Fruit fly (Drosophila melanogaster) Kc167 (cell line): Measurements from ENCODE around the gene CG6885.

Source experiments
- Myc ChIP-seq: fragments of >200 bp; optimal IDR thresholded peaks from 2 replicates; lab custom pipeline; 2017; ENCODE audit warnings: missing external identifiers
- Sin3A ChIP-seq: fragments of >200 bp; optimal IDR thresholded peaks from 2 replicates; lab custom pipeline; 2018; ENCODE audit warnings: missing external identifiers
- h ChIP-seq: fragments of >200 bp; optimal IDR thresholded peaks from 3 replicates; lab custom pipeline; 2018; ENCODE audit warnings: missing external identifiers
- insv ChIP-seq: fragments of >200 bp; optimal IDR thresholded peaks from 3 replicates; lab custom pipeline; 2018; ENCODE audit warnings: missing external identifiers
- psq ChIP-seq: fragments of >200 bp; optimal IDR thresholded peaks from 2 replicates; lab custom pipeline; 2017; ENCODE audit warnings: missing external identifiers
- ttk ChIP-seq: sonication (Bioruptor generic); optimal IDR thresholded peaks from 2 replicates; lab custom pipeline; 2017; ENCODE audit warnings: missing external identifiers

CG6885 gene

DNA sequence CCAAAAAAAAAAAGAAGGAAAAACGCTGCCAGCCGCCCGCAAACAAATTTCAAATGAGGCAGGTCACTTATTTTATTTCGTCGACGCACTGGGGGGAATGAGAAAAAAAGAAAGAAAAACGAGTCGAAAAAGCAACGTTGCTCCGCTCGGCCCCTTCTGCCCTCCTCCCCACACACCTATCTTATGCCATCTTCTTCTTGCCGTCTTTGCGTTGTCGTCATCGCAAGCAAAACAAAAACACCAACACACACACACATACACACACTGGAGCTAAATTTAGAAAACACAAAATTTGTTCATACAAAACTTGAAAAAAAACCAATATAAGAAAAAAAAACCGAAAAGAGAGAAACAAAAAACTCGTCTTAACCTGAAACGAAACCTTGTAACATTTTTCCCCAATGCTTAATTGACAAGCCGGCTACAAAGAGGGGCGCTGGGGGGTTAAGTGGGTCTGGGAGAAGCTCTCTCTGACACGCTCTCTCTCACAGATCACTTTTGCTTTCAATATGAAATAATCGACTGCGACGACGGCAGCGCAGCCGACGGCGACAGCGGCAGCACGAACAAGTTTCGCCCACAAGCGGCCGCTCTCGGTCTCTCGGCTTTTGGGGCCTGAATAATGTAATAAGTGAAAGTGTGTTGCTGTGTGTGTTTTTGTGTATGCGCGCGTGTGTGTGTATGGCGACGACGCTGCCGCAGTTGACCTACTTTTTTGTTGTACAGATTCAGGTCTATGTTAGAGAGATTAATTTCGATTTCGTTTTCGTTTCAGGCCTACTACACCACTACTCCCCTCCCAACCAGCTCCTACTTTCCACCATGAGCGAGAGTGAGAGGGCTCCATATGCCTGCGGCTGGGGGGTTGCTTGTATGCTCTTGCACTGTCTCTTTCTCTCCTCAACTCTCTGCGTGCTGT is 27.1 kb downstream of the CG6885 start:
- no peak for TF ChIP-seq insv (lab: Kevin White, UChicago)
- TF ChIP-seq ttk (lab: Kevin White, UChicago) = no peak
- no peak for TF ChIP-seq h (lab: Kevin White, UChicago)
- TF ChIP-seq Sin3A (lab: Kevin White, UChicago) = no peak
- TF ChIP-seq psq (lab: Kevin White, UChicago) = no peak
- TF ChIP-seq Myc = no peak

DNA sequence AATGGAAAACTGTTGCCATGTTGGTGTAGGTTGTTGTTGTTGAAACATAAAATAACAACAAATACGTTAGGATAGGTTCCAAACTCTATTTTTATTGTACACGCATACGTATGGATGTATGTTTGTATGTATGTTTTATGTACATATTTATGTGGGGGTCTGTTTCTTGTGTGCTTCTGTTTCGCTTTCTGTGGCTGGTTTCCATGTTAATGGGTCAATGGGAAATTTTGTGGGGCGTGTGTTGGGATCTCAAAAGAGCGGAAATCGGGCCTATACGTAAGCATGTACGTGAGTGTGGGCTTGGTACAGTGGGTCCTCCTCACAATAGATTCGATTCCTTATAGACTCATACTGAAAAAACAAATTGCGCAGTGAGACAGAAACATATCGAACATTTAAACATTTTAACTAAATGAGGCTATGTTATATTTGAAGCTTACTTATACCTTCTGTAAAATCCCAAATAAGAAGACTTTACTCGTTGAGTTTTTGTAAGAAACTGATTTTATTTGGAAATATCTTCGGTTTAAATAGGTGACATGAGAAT is 27.8 kb downstream of the CG6885 start:
- TF ChIP-seq psq (lab: Kevin White, UChicago) = no peak
- TF ChIP-seq Sin3A (lab: Kevin White, UChicago) = no peak
- no peak for TF ChIP-seq ttk (lab: Kevin White, UChicago)
- no peak for TF ChIP-seq Myc
- TF ChIP-seq h (lab: Kevin White, UChicago) = no peak
- no peak for TF ChIP-seq insv (lab: Kevin White, UChicago)

- TF ChIP-seq psq (lab: Kevin White, UChicago) (no peak), Myc (no peak), Sin3A (lab: Kevin White, UChicago) (no peak), ttk (lab: Kevin White, UChicago) (no peak), h (lab: Kevin White, UChicago) (no peak), insv (lab: Kevin White, UChicago) (no peak)
Observed at dm6 chr3L:18781653-18782629, 37.7 kb downstream of the CG6885 start.

DNA sequence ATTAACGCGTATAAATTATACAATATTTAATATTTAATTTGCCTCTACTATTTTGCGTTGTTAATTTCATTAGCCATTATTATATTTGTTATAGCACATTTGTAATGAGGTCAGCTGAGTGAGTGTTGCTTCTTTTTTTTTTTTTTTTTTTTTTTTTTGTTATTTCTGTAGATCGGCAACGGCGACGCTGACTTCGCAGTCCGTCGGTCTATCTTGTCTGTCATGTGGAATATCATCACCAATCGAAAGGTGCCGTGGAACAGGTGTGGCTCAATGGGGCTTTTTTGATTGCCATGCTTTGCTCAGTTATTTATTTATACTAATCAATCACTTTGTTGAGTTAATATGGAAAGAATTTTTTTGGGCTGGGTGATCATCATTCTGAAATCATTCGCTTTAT is 38.4 kb downstream of the CG6885 start:
- TF ChIP-seq insv (lab: Kevin White, UChicago) = no peak
- TF ChIP-seq psq (lab: Kevin White, UChicago) = no peak
- no peak for TF ChIP-seq h (lab: Kevin White, UChicago)
- TF ChIP-seq Myc = no peak
- TF ChIP-seq ttk (lab: Kevin White, UChicago) = no peak
- TF ChIP-seq Sin3A (lab: Kevin White, UChicago) = no peak

- TF ChIP-seq psq (lab: Kevin White, UChicago) (no peak), Myc (no peak), Sin3A (lab: Kevin White, UChicago) (no peak), h (lab: Kevin White, UChicago) (no peak), insv (lab: Kevin White, UChicago) (no peak), ttk (lab: Kevin White, UChicago) (no peak)
Observed at dm6 chr3L:18783544-18783943, 39.3 kb downstream of the CG6885 start.

dm6 chr3L:18784562-18784961 is 40.3 kb downstream of the CG6885 start:
- TF ChIP-seq psq (lab: Kevin White, UChicago) = no peak
- no peak for TF ChIP-seq insv (lab: Kevin White, UChicago)

DNA sequence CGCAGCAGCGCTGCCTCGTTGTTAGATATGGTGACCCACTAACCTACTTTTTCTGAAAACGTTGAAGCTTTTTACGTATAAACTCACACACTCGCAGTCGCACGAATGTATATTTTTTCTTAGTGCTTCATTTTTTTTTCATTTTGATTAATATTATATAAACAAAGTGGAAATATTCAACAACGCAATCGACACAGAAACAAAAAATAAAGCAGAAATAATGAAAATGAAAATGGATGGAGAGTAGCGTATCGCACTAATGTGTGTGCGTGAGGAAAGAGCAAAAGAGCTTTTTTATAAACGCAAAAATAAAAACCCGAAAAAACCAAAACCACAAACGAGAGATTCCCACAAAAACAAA is 41.8 kb downstream of the CG6885 start:
- TF ChIP-seq Myc (no peak), ttk (lab: Kevin White, UChicago) (no peak), psq (lab: Kevin White, UChicago) (no peak), Sin3A (lab: Kevin White, UChicago) (no peak)

- TF ChIP-seq psq (lab: Kevin White, UChicago) (no peak), insv (lab: Kevin White, UChicago) (no peak)
Observed at dm6 chr3L:18786427-18787104, 42.3 kb downstream of the CG6885 start.

dm6 chr3L:18787882-18788281 is 43.6 kb downstream of the CG6885 start:
- TF ChIP-seq psq (lab: Kevin White, UChicago) = no peak
- TF ChIP-seq Myc = no peak
- no peak for TF ChIP-seq ttk (lab: Kevin White, UChicago)
- TF ChIP-seq Sin3A (lab: Kevin White, UChicago) = no peak
- no peak for TF ChIP-seq h (lab: Kevin White, UChicago)
- TF ChIP-seq insv (lab: Kevin White, UChicago) = no peak

dm6 chr3L:18789203-18790018 is 45.1 kb downstream of the CG6885 start:
- TF ChIP-seq psq (lab: Kevin White, UChicago) (no peak), Sin3A (lab: Kevin White, UChicago) (no peak), insv (lab: Kevin White, UChicago) (no peak), ttk (lab: Kevin White, UChicago) (no peak), Myc (no peak), h (lab: Kevin White, UChicago) (no peak)
